Fruit fly (Drosophila melanogaster): ENCODE data around the gene Ada2b.
A peak's percentile ranks its signal among the peaks of the same experiment; 100 is the strongest.

The Ada2b gene

dm6 chr3R:8240302-8240682 lies at the start of gene Ada2b:
Ada2b (minus strand) TSS chr3R:8240515.
- TF ChIP-seq acj6 (GFP tag; optimal IDR thresholded peaks at IDR 0.05), result no peak
- no peak for TF ChIP-seq Sox14 (GFP tag; optimal IDR thresholded peaks at IDR 0.05)
- no peak for TF ChIP-seq CG6276 (GFP tag; optimal IDR thresholded peaks at IDR 0.05)
- TF ChIP-seq CG10669 (GFP tag; optimal IDR thresholded peaks at IDR 0.05), result no peak
- TF ChIP-seq ss (GFP tag; optimal IDR thresholded peaks at IDR 0.05), result no peak
- peak; percentile 22 for TF ChIP-seq dsx (GFP tag; optimal IDR thresholded peaks at IDR 0.05; ENCODE audit: poor library complexity, severe bottlenecking)
- TF ChIP-seq CG6854 (GFP tag; optimal IDR thresholded peaks at IDR 0.05), result no peak
- no peak for TF ChIP-seq CG3032 (tag; optimal IDR thresholded peaks at IDR 0.05)

- TF ChIP-seq CG31627 (GFP tag; optimal IDR thresholded peaks at IDR 0.05), result no peak
- peak; percentile 45 for TF ChIP-seq svp (GFP tag)
- TF ChIP-seq Hr4 (GFP tag; optimal IDR thresholded peaks at IDR 0.05), result no peak
Measured at dm6 chr3R:8288790-8289189, 48.5 kb upstream of the Ada2b start.

dm6 chr3R:8287697-8288096 lies 47.4 kb upstream of the Ada2b start, which contains the start of gene Nazo:
Nazo (plus strand) TSS chr3R:8287876.
- TF ChIP-seq Lpt (GFP tag; optimal IDR thresholded peaks at IDR 0.05), result no peak
- TF ChIP-seq CG6808 (GFP tag; optimal IDR thresholded peaks at IDR 0.05), result no peak
- TF ChIP-seq CG11902 (GFP tag; optimal IDR thresholded peaks at IDR 0.05), result no peak
- no peak for TF ChIP-seq Sox102F (GFP tag; optimal IDR thresholded peaks at IDR 0.05)
- no peak for TF ChIP-seq fkh (GFP tag; optimal IDR thresholded peaks at IDR 0.05)
- TF ChIP-seq Eip78C (GFP tag), result no peak
- no peak for TF ChIP-seq CG1621 (tag; optimal IDR thresholded peaks at IDR 0.05)
- TF ChIP-seq lz (GFP tag; optimal IDR thresholded peaks at IDR 0.05), result no peak
- TF ChIP-seq Blimp-1 (GFP tag; optimal IDR thresholded peaks at IDR 0.05), result no peak
- TF ChIP-seq net (GFP tag; optimal IDR thresholded peaks at IDR 0.05), result no peak
- no peak for TF ChIP-seq CG11294 (GFP tag; IDR thresholded peaks at IDR 0.05)
- TF ChIP-seq dsx (GFP tag; optimal IDR thresholded peaks at IDR 0.05; ENCODE audit: poor library complexity, severe bottlenecking), result no peak
- TF ChIP-seq CG6163 (GFP tag; IDR thresholded peaks at IDR 0.05), result no peak
- no peak for TF ChIP-seq CG6276 (GFP tag; optimal IDR thresholded peaks at IDR 0.05)

dm6 chr3R:8285727-8286344 lies 45.5 kb upstream of the Ada2b start:
- TF ChIP-seq dsx (GFP tag; optimal IDR thresholded peaks at IDR 0.05; ENCODE audit: poor library complexity, severe bottlenecking) (no peak), CG16779 (tag; optimal IDR thresholded peaks at IDR 0.05) (no peak), net (GFP tag; optimal IDR thresholded peaks at IDR 0.05) (no peak), CG32006 (GFP tag; optimal IDR thresholded peaks at IDR 0.05) (no peak), Eip78C (GFP tag) (no peak), svp (GFP tag) (no peak), CG6276 (GFP tag; optimal IDR thresholded peaks at IDR 0.05) (no peak), Sox14 (GFP tag; optimal IDR thresholded peaks at IDR 0.05) (no peak), OdsH (GFP tag; optimal IDR thresholded peaks at IDR 0.05) (no peak), fd59A (GFP tag; optimal IDR thresholded peaks at IDR 0.05) (no peak), CG15336 (GFP tag; IDR thresholded peaks at IDR 0.05) (no peak), Ets21C (GFP tag; optimal IDR thresholded peaks at IDR 0.05) (no peak), Ets96B (tag; optimal IDR thresholded peaks at IDR 0.05) (no peak), CG10631 (GFP tag; optimal IDR thresholded peaks at IDR 0.05) (no peak), vri (GFP tag; optimal IDR thresholded peaks at IDR 0.05) (no peak), CG6163 (GFP tag; IDR thresholded peaks at IDR 0.05) (no peak), salr (GFP tag; optimal IDR thresholded peaks at IDR 0.05) (no peak), Hr4 (GFP tag; optimal IDR thresholded peaks at IDR 0.05) (no peak), eg (GFP tag; IDR thresholded peaks at IDR 0.05) (no peak), topi (GFP tag; optimal IDR thresholded peaks at IDR 0.05) (no peak)

Measured in whole organism, prepupa.